Fruit fly (Drosophila melanogaster) whole organism, embryonic: ENCODE measurements around the gene Bcs1.

ENCODE experiments used
- CG10274 ChIP-seq: fragments of 200-800 bp; sonication (Bioruptor generic); optimal IDR thresholded peaks from 3 replicates; lab custom pipeline; 2017; ENCODE audit warnings: missing biosample characterization, mild to moderate bottlenecking, missing genetic modification characterization
- CG10366 ChIP-seq: fragments of 200-800 bp; sonication (Bioruptor generic); IDR thresholded peaks from 2 replicates; pipeline ENCODE4 v1.3.6; 2022; ENCODE audit warnings: missing biosample characterization, missing genetic modification characterization
- CG12769 ChIP-seq: fragments of 200-800 bp; sonication (Bioruptor generic); optimal IDR thresholded peaks from 2 replicates; lab custom pipeline; 2019; ENCODE audit warnings: missing biosample characterization, mild to moderate bottlenecking, missing genetic modification characterization, moderate library complexity
- CG13424 ChIP-seq: fragments of 200-800 bp; sonication (Bioruptor generic); optimal IDR thresholded peaks from 2 replicates; lab custom pipeline; 2019; ENCODE audit warnings: missing biosample characterization, mild to moderate bottlenecking, missing genetic modification characterization, moderate library complexity
- CG15514 ChIP-seq: fragments of 200-800 bp; sonication (Bioruptor generic); optimal IDR thresholded peaks from 3 replicates; lab custom pipeline; 2017; ENCODE audit warnings: missing biosample characterization, missing genetic modification characterization, mild to moderate bottlenecking, moderate library complexity, missing genetic modification reagents
- CG1603 ChIP-seq: fragments of 200-800 bp; sonication (Bioruptor generic); optimal IDR thresholded peaks from 2 replicates; lab custom pipeline; 2019; ENCODE audit warnings: missing biosample characterization, mild to moderate bottlenecking, missing genetic modification characterization, moderate library complexity
- CG1647 ChIP-seq: fragments of 200-800 bp; sonication (Bioruptor generic); optimal IDR thresholded peaks from 3 replicates; lab custom pipeline; 2016; ENCODE audit warnings: missing biosample characterization, missing genetic modification characterization
- CG17802 ChIP-seq: fragments of 200-800 bp; sonication (Bioruptor generic); optimal IDR thresholded peaks from 2 replicates; lab custom pipeline; 2018; ENCODE audit warnings: missing biosample characterization, mild to moderate bottlenecking, missing genetic modification characterization, moderate library complexity
- CG2875 ChIP-seq: fragments of 200-800 bp; sonication (Bioruptor generic); optimal IDR thresholded peaks from 2 replicates; lab custom pipeline; 2017; ENCODE audit warnings: missing biosample characterization, mild to moderate bottlenecking, missing genetic modification characterization, missing genetic modification reagents
- CG31224 ChIP-seq: fragments of 200-800 bp; sonication (Bioruptor generic); IDR thresholded peaks from 2 replicates; pipeline ENCODE4 v1.3.6; 2022; ENCODE audit warnings: missing biosample characterization, missing genetic modification characterization
- CG3163 ChIP-seq: fragments of 200-800 bp; sonication (Bioruptor generic); optimal IDR thresholded peaks from 3 replicates; lab custom pipeline; 2016; ENCODE audit warnings: missing biosample characterization, missing genetic modification characterization
- CG33213 ChIP-seq: fragments of 200-800 bp; sonication (Bioruptor generic); optimal IDR thresholded peaks from 3 replicates; lab custom pipeline; 2016; ENCODE audit warnings: missing biosample characterization, missing genetic modification characterization
- CG4617 ChIP-seq: fragments of 200-800 bp; sonication (Bioruptor generic); optimal IDR thresholded peaks from 3 replicates; lab custom pipeline; 2016; ENCODE audit warnings: missing biosample characterization, missing genetic modification characterization, borderline replicate concordance
- CG4820 ChIP-seq: fragments of 200-800 bp; sonication (Bioruptor generic); optimal IDR thresholded peaks from 3 replicates; lab custom pipeline; 2016; ENCODE audit warnings: missing biosample characterization, missing genetic modification characterization
- CG6175 ChIP-seq: fragments of 200-800 bp; sonication (Bioruptor generic); IDR thresholded peaks from 3 replicates; pipeline ENCODE4 v1.3.6; 2022; ENCODE audit warnings: missing biosample characterization, missing genetic modification characterization
- CG6765 ChIP-seq: fragments of 200-800 bp; sonication (Bioruptor generic); optimal IDR thresholded peaks from 3 replicates; lab custom pipeline; 2017; ENCODE audit warnings: missing biosample characterization, mild to moderate bottlenecking, missing genetic modification characterization
- CG8478 ChIP-seq: fragments of >200 bp; optimal IDR thresholded peaks from 2 replicates; lab custom pipeline; 2018
- CG9215 ChIP-seq: fragments of 200-800 bp; sonication (Bioruptor generic); IDR thresholded peaks from 2 replicates; pipeline ENCODE4 v1.3.6; 2022; ENCODE audit warnings: missing biosample characterization, missing genetic modification characterization
- Dbx ChIP-seq: fragments of 200-800 bp; sonication (Bioruptor generic); IDR thresholded peaks from 3 replicates; pipeline ENCODE4 v1.3.6; 2022; ENCODE audit warnings: missing biosample characterization, missing genetic modification characterization
- Dp ChIP-seq: fragments of 200-800 bp; sonication (Bioruptor generic); optimal IDR thresholded peaks from 2 replicates; lab custom pipeline; 2018; ENCODE audit warnings: missing biosample characterization, mild to moderate bottlenecking, missing genetic modification characterization, moderate library complexity
- Fer3 ChIP-seq: fragments of 200-800 bp; sonication (Bioruptor generic); optimal IDR thresholded peaks from 2 replicates; lab custom pipeline; 2018; ENCODE audit warnings: missing biosample characterization, mild to moderate bottlenecking, missing genetic modification characterization, moderate library complexity
- Gug ChIP-seq: fragments of 200-800 bp; sonication (Bioruptor generic); IDR thresholded peaks from 4 replicates; pipeline ENCODE4 v1.3.6; 2022; ENCODE audit warnings: missing biosample characterization, missing genetic modification characterization
- Hr78 ChIP-seq, 2 experiments: fragments of 200-800 bp in 1 of 2; fragments of >200 bp in 1 of 2; sonication (Bioruptor generic) in 1 of 2; optimal IDR thresholded peaks; 2 replicates each; lab custom pipeline; 2017 to 2019; ENCODE audit warnings: missing biosample characterization in 2 of 2, missing genetic modification characterization in 2 of 2, mild to moderate bottlenecking in 1 of 2, moderate library complexity in 1 of 2
- Hsf ChIP-seq: fragments of 200-800 bp; sonication (Bioruptor generic); optimal IDR thresholded peaks from 3 replicates; lab custom pipeline; 2016; ENCODE audit warnings: missing biosample characterization, missing genetic modification characterization
- MBD-R2 ChIP-seq: fragments of 200-800 bp; sonication (Bioruptor generic); IDR thresholded peaks from 2 replicates; pipeline ENCODE4 v1.3.6; 2022; ENCODE audit warnings: missing biosample characterization, missing genetic modification characterization
- Meics ChIP-seq: fragments of 200-800 bp; sonication (Bioruptor generic); optimal IDR thresholded peaks from 2 replicates; lab custom pipeline; 2017; ENCODE audit warnings: missing biosample characterization, mild to moderate bottlenecking, missing genetic modification characterization
- Neu2 ChIP-seq: fragments of 200-800 bp; sonication (Bioruptor generic); optimal IDR thresholded peaks from 3 replicates; lab custom pipeline; 2016; ENCODE audit warnings: missing biosample characterization, missing genetic modification characterization, borderline replicate concordance
- Nf-YA ChIP-seq: fragments of 200-800 bp; sonication (Bioruptor generic); IDR thresholded peaks from 2 replicates; pipeline ENCODE4 v1.3.6; 2022; ENCODE audit warnings: missing biosample characterization, missing genetic modification characterization
- NfI ChIP-seq: fragments of 200-800 bp; sonication (Bioruptor generic); optimal IDR thresholded peaks from 3 replicates; lab custom pipeline; 2018; ENCODE audit warnings: missing biosample characterization, mild to moderate bottlenecking, missing genetic modification characterization, moderate library complexity
- Sry-β ChIP-seq: fragments of 200-800 bp; sonication (Bioruptor generic); optimal IDR thresholded peaks from 2 replicates; lab custom pipeline; 2018; ENCODE audit warnings: missing biosample characterization, mild to moderate bottlenecking, missing genetic modification characterization, moderate library complexity
- Tbp ChIP-seq: fragments of >200 bp; optimal IDR thresholded peaks from 2 replicates; lab custom pipeline; 2018; ENCODE audit warnings: missing biosample characterization, missing genetic modification characterization
- bbx ChIP-seq: fragments of 200-800 bp; sonication (Bioruptor generic); IDR thresholded peaks from 2 replicates; pipeline ENCODE4 v1.3.6; 2022; ENCODE audit warnings: missing biosample characterization, missing genetic modification characterization; ENCODE audit not compliant: partially characterized antibody
- br ChIP-seq: fragments of >200 bp; optimal IDR thresholded peaks from 2 replicates; lab custom pipeline; 2017
- danr ChIP-seq: fragments of 200-800 bp; sonication (Bioruptor generic); IDR thresholded peaks from 2 replicates; pipeline ENCODE4 v1.3.6; 2022; ENCODE audit warnings: missing biosample characterization, missing genetic modification characterization
- gem ChIP-seq: fragments of 200-800 bp; sonication (Bioruptor generic); optimal IDR thresholded peaks from 2 replicates; lab custom pipeline; 2019; ENCODE audit warnings: missing biosample characterization, mild to moderate bottlenecking, missing genetic modification characterization, moderate library complexity
- gfzf ChIP-seq: fragments of 200-800 bp; sonication (Bioruptor generic); optimal IDR thresholded peaks from 2 replicates; lab custom pipeline; 2016; ENCODE audit warnings: missing biosample characterization, mild to moderate bottlenecking, missing genetic modification characterization, moderate library complexity
- hth ChIP-seq: fragments of >200 bp; optimal IDR thresholded peaks from 2 replicates; lab custom pipeline; 2017; ENCODE audit warnings: inconsistent platforms
- knrl ChIP-seq: fragments of 200-800 bp; sonication (Bioruptor generic); IDR thresholded peaks from 3 replicates; pipeline ENCODE4 v1.3.6; 2022; ENCODE audit warnings: missing biosample characterization, missing genetic modification characterization; ENCODE audit not compliant: partially characterized antibody
- lbe ChIP-seq: fragments of 200-800 bp; sonication (Bioruptor generic); optimal IDR thresholded peaks from 2 replicates; lab custom pipeline; 2016; ENCODE audit warnings: missing biosample characterization, mild to moderate bottlenecking, missing genetic modification characterization
- mirr ChIP-seq: fragments of 200-800 bp; sonication (Bioruptor generic); optimal IDR thresholded peaks from 3 replicates; lab custom pipeline; 2018; ENCODE audit warnings: missing biosample characterization, mild to moderate bottlenecking, missing genetic modification characterization
- nau ChIP-seq: fragments of 200-800 bp; sonication (Bioruptor generic); optimal IDR thresholded peaks from 3 replicates; lab custom pipeline; 2017; ENCODE audit warnings: missing biosample characterization, mild to moderate bottlenecking, missing genetic modification characterization, missing genetic modification reagents
- nerfin-1 ChIP-seq: fragments of 200-800 bp; sonication (Bioruptor generic); optimal IDR thresholded peaks from 3 replicates; lab custom pipeline; 2019; ENCODE audit warnings: missing biosample characterization, mild to moderate bottlenecking, missing genetic modification characterization, moderate library complexity
- pzg ChIP-seq: fragments of 200-800 bp; sonication (Bioruptor generic); optimal IDR thresholded peaks from 3 replicates; lab custom pipeline; 2018; ENCODE audit warnings: missing biosample characterization, mild to moderate bottlenecking, missing genetic modification characterization, moderate library complexity
- ro ChIP-seq: fragments of 200-800 bp; sonication (Bioruptor generic); IDR thresholded peaks from 2 replicates; pipeline ENCODE4 v1.3.6; 2022; ENCODE audit warnings: missing biosample characterization, missing genetic modification characterization
- run ChIP-seq: fragments of 200-800 bp; sonication (Bioruptor generic); optimal IDR thresholded peaks from 3 replicates; lab custom pipeline; 2018; ENCODE audit warnings: missing biosample characterization, mild to moderate bottlenecking, missing genetic modification characterization
- sens-2 ChIP-seq: fragments of 200-800 bp; sonication (Bioruptor generic); IDR thresholded peaks from 2 replicates; pipeline ENCODE4 v1.3.6; 2022; ENCODE audit warnings: missing biosample characterization, missing genetic modification characterization
- seq ChIP-seq: fragments of 200-800 bp; sonication (Bioruptor generic); IDR thresholded peaks from 2 replicates; pipeline ENCODE4 v1.3.6; 2022; ENCODE audit warnings: missing biosample characterization, missing genetic modification characterization
- sqz ChIP-seq: fragments of 200-800 bp; sonication (Bioruptor generic); optimal IDR thresholded peaks from 3 replicates; lab custom pipeline; 2018; ENCODE audit warnings: missing biosample characterization, mild to moderate bottlenecking, missing genetic modification characterization
- ttk ChIP-seq: fragments of 200-800 bp; sonication (Bioruptor generic); IDR thresholded peaks from 2 replicates; pipeline ENCODE4 v2.1.2; 2022; ENCODE audit warnings: missing biosample characterization, missing genetic modification characterization
- wdn ChIP-seq: fragments of 200-800 bp; sonication (Bioruptor generic); IDR thresholded peaks from 2 replicates; pipeline ENCODE4 v1.3.6; 2022; ENCODE audit warnings: missing biosample characterization, missing genetic modification characterization
- wor ChIP-seq: fragments of 200-800 bp; sonication (Bioruptor generic); IDR thresholded peaks from 2 replicates; pipeline ENCODE4 v1.3.6; 2022; ENCODE audit warnings: missing biosample characterization, missing genetic modification characterization
- zen2 ChIP-seq: fragments of 200-800 bp; sonication (Bioruptor generic); IDR thresholded peaks from 3 replicates; pipeline ENCODE4 v1.3.6; 2022; ENCODE audit warnings: missing biosample characterization, missing genetic modification characterization; ENCODE audit not compliant: partially characterized antibody

The Bcs1 gene

DNA sequence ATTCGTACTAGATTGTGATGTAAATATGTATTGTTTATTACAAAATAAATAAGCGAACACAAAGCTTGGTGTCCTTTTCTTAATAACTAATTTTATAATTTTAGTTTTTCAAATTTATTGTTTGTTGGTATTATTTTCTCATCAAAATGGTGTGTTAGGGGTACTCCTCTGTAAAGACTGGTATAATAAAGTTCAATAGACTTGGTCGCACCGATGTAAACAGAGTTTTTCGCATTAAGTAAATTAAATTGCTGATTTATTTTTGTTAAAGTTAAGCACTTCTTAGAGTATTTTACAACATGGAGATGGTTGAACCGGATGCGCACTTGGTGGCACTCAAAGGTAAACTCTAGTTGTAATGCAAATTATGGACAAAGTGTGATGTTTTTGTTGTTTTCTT, 44.1 kb downstream of the Bcs1 start, which contains the start of gene CG4953 (continued):
- no peak for TF ChIP-seq Fer3 (tag; lab: Kevin White, UChicago)
- TF ChIP-seq CG17802 (tag; lab: Kevin White, UChicago), result no peak
- TF ChIP-seq knrl (GFP tag; lab: Robert Waterston, UW), result no peak
- TF ChIP-seq wdn (GFP tag; lab: Robert Waterston, UW), result no peak
- TF ChIP-seq Gug, result no peak
- no peak for TF ChIP-seq hth (lab: Kevin White, UChicago)
- no peak for TF ChIP-seq Nf-YA (GFP tag; lab: Robert Waterston, UW)
- TF ChIP-seq CG12769 (tag; lab: Kevin White, UChicago), result no peak
- TF ChIP-seq Hr78 (GFP tag; optimal IDR thresholded peaks at IDR 0.05; lab: Kevin White, UChicago), result no peak
- no peak for TF ChIP-seq nau
- no peak for TF ChIP-seq ttk (GFP tag; lab: Robert Waterston, UW)
- TF ChIP-seq Sry-β, result no peak
- no peak for TF ChIP-seq CG4820
- no peak for TF ChIP-seq Neu2 (GFP tag; lab: Kevin White, UChicago)
- peak; percentile 66 for TF ChIP-seq MBD-R2 (GFP tag; lab: Robert Waterston, UW)
- TF ChIP-seq Hsf (GFP tag; lab: Kevin White, UChicago), result no peak
- no peak for TF ChIP-seq mirr (GFP tag; lab: Kevin White, UChicago)
- peak; percentile 3 for TF ChIP-seq CG1603 (tag; lab: Kevin White, UChicago)
- TF ChIP-seq Tbp (GFP tag; lab: Kevin White, UChicago), result no peak
- no peak for TF ChIP-seq bbx
- TF ChIP-seq CG6765 (GFP tag; lab: Kevin White, UChicago), result no peak
- TF ChIP-seq CG31224 (GFP tag; lab: Robert Waterston, UW), result no peak
- TF ChIP-seq Meics (GFP tag; lab: Kevin White, UChicago), result no peak
- no peak for TF ChIP-seq sens-2 (GFP tag; lab: Robert Waterston, UW)
- TF ChIP-seq ro (GFP tag; lab: Robert Waterston, UW), result no peak
- no peak for TF ChIP-seq CG1647
- TF ChIP-seq CG6175 (GFP tag; lab: Robert Waterston, UW), result no peak
- TF ChIP-seq seq, result no peak
- no peak for TF ChIP-seq NfI (GFP tag; lab: Kevin White, UChicago)
- TF ChIP-seq CG2875, result no peak
- TF ChIP-seq Dp (GFP tag; lab: Kevin White, UChicago), result peak; percentile 14
- TF ChIP-seq CG33213 (GFP tag; lab: Kevin White, UChicago), result no peak
- TF ChIP-seq lbe (GFP tag; lab: Kevin White, UChicago), result no peak
- no peak for TF ChIP-seq nerfin-1 (tag; lab: Kevin White, UChicago)
- no peak for TF ChIP-seq run (tag; lab: Kevin White, UChicago)
- TF ChIP-seq gem, result no peak
- TF ChIP-seq pzg, result peak; percentile 44
- peak; percentile 25 for TF ChIP-seq CG4617
- no peak for TF ChIP-seq CG10366 (GFP tag; lab: Robert Waterston, UW)
- no peak for TF ChIP-seq wor
- no peak for TF ChIP-seq zen2 (GFP tag; lab: Robert Waterston, UW)
- TF ChIP-seq CG13424 (tag; lab: Kevin White, UChicago), result no peak
- TF ChIP-seq CG15514 (GFP tag; lab: Kevin White, UChicago), result no peak
- TF ChIP-seq danr (GFP tag; lab: Robert Waterston, UW), result no peak
- no peak for TF ChIP-seq CG8478 (lab: Kevin White, UChicago)
- no peak for TF ChIP-seq CG10274 (GFP tag; lab: Kevin White, UChicago)
- TF ChIP-seq Dbx (GFP tag; lab: Robert Waterston, UW), result no peak
- TF ChIP-seq CG9215 (GFP tag; lab: Robert Waterston, UW), result no peak
- TF ChIP-seq CG3163 (GFP tag; lab: Kevin White, UChicago), result no peak
- TF ChIP-seq br (lab: Kevin White, UChicago), result no peak
- no peak for TF ChIP-seq sqz (GFP tag; lab: Kevin White, UChicago)
- TF ChIP-seq gfzf (GFP tag; lab: Kevin White, UChicago), result peak; percentile 67
